Worm (Caenorhabditis elegans) whole organism, young adult: Measurements from ENCODE around the gene R09H3.3.

Experiments used
- B0019.2 ChIP-seq: fragments of 200-800 bp; sonication (Bioruptor generic); conservative IDR thresholded peaks from 2 replicates; pipeline ENCODE4 v1.3.6; 2022; ENCODE audit warnings: missing genetic modification reagents, missing genetic modification characterization, missing compliant biosample characterization
- F52B5.7 ChIP-seq: sonication (generic microtip); optimal IDR thresholded peaks from 2 replicates; lab custom pipeline; 2016; ENCODE audit warnings: mild to moderate bottlenecking, missing genetic modification characterization, missing compliant biosample characterization
- Y53G8AR.9 ChIP-seq: fragments of 200-800 bp; sonication (Bioruptor generic); conservative IDR thresholded peaks from 2 replicates; pipeline ENCODE4 v1.3.6; 2022; ENCODE audit warnings: missing genetic modification reagents, missing genetic modification characterization, missing compliant biosample characterization
- dox-1 ChIP-seq: fragments of 200-800 bp; sonication (Bioruptor generic); IDR thresholded peaks from 2 replicates; pipeline ENCODE4 v1.3.6; 2022; ENCODE audit warnings: missing genetic modification reagents, missing genetic modification characterization, missing compliant biosample characterization
- ets-4 ChIP-seq: fragments of 200-800 bp; sonication (Bioruptor generic); optimal IDR thresholded peaks from 2 replicates; lab custom pipeline; 2018; ENCODE audit warnings: mild to moderate bottlenecking, missing genetic modification characterization, missing compliant biosample characterization
- hlh-26 ChIP-seq: fragments of 200-800 bp; sonication (Bioruptor generic); conservative IDR thresholded peaks from 2 replicates; pipeline ENCODE4 v1.3.6; 2022; ENCODE audit warnings: missing genetic modification reagents, missing genetic modification characterization, missing compliant biosample characterization
- pbrm-1 ChIP-seq: fragments of 200-800 bp; sonication (Bioruptor generic); IDR thresholded peaks from 2 replicates; pipeline ENCODE4 v1.3.6; 2022; ENCODE audit warnings: missing genetic modification reagents, missing genetic modification characterization, missing compliant biosample characterization
- sdz-38 ChIP-seq: sonication (generic microtip); optimal IDR thresholded peaks from 2 replicates; lab custom pipeline; 2016; ENCODE audit warnings: missing genotype, missing genetic modification characterization, missing compliant biosample characterization
- sptf-2 ChIP-seq: fragments of 200-800 bp; sonication (Bioruptor generic); optimal IDR thresholded peaks from 2 replicates; lab custom pipeline; 2018; ENCODE audit warnings: mild to moderate bottlenecking, missing genetic modification characterization, missing compliant biosample characterization
- tbx-9 ChIP-seq: sonication (generic microtip); optimal IDR thresholded peaks from 2 replicates; lab custom pipeline; 2016; ENCODE audit warnings: borderline replicate concordance, missing genetic modification characterization, inconsistent platforms, missing compliant biosample characterization
- unc-62 ChIP-seq: fragments of 150-350 bp; optimal IDR thresholded peaks from 2 replicates; lab custom pipeline; 2014; ENCODE audit warnings: missing biosample characterization, missing genetic modification reagents, missing genetic modification characterization

DNA sequence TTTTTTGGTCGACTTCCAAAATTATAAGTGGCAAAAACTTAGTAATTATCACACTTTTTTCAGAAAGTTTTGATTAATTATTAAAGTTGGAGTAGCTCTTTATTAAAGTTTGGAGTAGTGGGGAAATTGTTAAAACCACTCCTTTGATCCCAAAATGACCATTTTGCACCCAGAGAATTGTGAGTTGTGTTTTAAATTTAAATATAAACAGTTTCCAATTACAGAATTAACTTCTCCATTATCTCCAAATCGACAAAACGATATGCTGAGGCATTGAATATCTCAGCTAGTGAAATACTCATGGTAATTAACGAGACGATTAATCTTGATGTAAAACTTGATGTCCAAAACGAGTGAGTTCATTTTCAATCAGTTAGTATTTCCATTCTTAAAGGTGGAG is 40.8 kb downstream of the R09H3.3 start, which contains the start of gene fbxb-58:
- TF ChIP-seq sdz-38 (tag; lab: Kevin White, UChicago), result no peak
- no peak for TF ChIP-seq unc-62 (GFP tag; lab: Kevin White, UChicago)
- no peak for TF ChIP-seq Y53G8AR.9 (GFP tag; lab: Robert Waterston, UW)
- TF ChIP-seq hlh-26 (GFP tag; lab: Robert Waterston, UW), result no peak
- no peak for TF ChIP-seq ets-4
- no peak for TF ChIP-seq pbrm-1 (GFP tag; lab: Robert Waterston, UW)
- TF ChIP-seq F52B5.7 (tag; lab: Kevin White, UChicago), result no peak
- no peak for TF ChIP-seq sptf-2
- TF ChIP-seq tbx-9 (tag; lab: Kevin White, UChicago), result no peak
- no peak for TF ChIP-seq B0019.2
- no peak for TF ChIP-seq dox-1 (GFP tag; lab: Robert Waterston, UW)
